Fruit fly (Drosophila melanogaster) S2 (cell line): ENCODE measurements around the gene stv.

Experiments
- CG8478 ChIP-seq: fragments of >200 bp; optimal IDR thresholded peaks from 2 replicates; lab custom pipeline; 2018
- CTCF ChIP-seq, 2 experiments: fragments of >200 bp; optimal IDR thresholded peaks; 2 replicates each; lab custom pipeline; 2018

DNA sequence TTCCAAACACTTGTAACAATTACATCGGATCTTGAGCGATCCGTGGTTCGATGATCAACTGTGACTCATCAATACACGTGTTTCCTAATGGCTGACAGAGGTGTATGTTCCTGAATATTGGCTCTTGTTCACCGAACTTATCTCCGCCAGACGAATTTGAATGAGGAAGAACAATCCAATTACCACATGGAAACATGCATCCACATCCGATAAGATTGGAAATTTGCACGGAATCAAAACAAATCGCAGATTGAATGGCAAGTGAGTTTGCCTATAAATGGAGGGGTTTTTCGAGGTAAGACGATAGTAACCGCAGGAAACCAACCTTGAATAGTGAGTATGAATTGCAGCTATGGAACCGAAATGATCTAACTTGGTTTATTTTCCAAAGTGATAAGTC, 39.7 kb upstream of the stv start, which contains the start of gene CG10725:
- TF ChIP-seq CTCF (optimal IDR thresholded peaks at IDR 0.05; lab: Kevin White, UChicago) (no peak), CG8478 (lab: Kevin White, UChicago) (no peak)
